Worm (Caenorhabditis elegans) whole organism, L3 larva: ENCODE results near the gene C44C10.9.

Source experiments
- aly-2 ChIP-seq: fragments of 150-350 bp; optimal IDR thresholded peaks from 2 replicates; lab custom pipeline; 2014; ENCODE audit warnings: missing biosample characterization, missing genetic modification characterization
- ceh-82 ChIP-seq: fragments of 150-350 bp; optimal IDR thresholded peaks from 2 replicates; lab custom pipeline; 2014; ENCODE audit warnings: missing biosample characterization, missing genetic modification characterization
- elt-1 ChIP-seq: fragments of 150-350 bp; optimal IDR thresholded peaks from 2 replicates; lab custom pipeline; 2014; ENCODE audit warnings: missing biosample characterization, missing genetic modification characterization
- elt-3 ChIP-seq, 3 experiments: fragments of 150-350 bp in 1 of 3; sonication (generic microtip) in 2 of 3; optimal IDR thresholded peaks; 2 replicates in 2 of 3; 4 replicates in 1 of 3; lab custom pipeline; 2014 to 2017; ENCODE audit warnings: missing biosample characterization in 3 of 3, missing genetic modification characterization in 3 of 3
- fos-1 ChIP-seq: fragments of 150-350 bp; optimal IDR thresholded peaks from 2 replicates; lab custom pipeline; 2014; ENCODE audit warnings: missing biosample characterization, missing genetic modification characterization
- lin-15B ChIP-seq: fragments of 150-350 bp; optimal IDR thresholded peaks from 2 replicates; lab custom pipeline; 2014; ENCODE audit warnings: missing biosample characterization, missing genetic modification characterization
- nhr-25 ChIP-seq: sonication (generic microtip); optimal IDR thresholded peaks from 2 replicates; lab custom pipeline; 2017; ENCODE audit warnings: missing biosample characterization, missing genetic modification characterization
- snpc-4 ChIP-seq: fragments of 150-350 bp; optimal IDR thresholded peaks from 2 replicates; lab custom pipeline; 2014; ENCODE audit warnings: missing biosample characterization, missing genetic modification characterization
- unc-62 ChIP-seq: fragments of 150-350 bp; sonication (generic microtip); optimal IDR thresholded peaks from 4 replicates; lab custom pipeline; 2014; ENCODE audit warnings: missing biosample characterization, missing genetic modification reagents, missing genetic modification characterization

ce11 chrX:11710229-11710628 lies 6.1 kb downstream of the C44C10.9 start, which contains the start of gene C44C10.11:
- TF ChIP-seq elt-1 (tag; lab: Kevin White, UChicago) (no peak), ceh-82 (tag; lab: Kevin White, UChicago) (no peak), aly-2 (tag; lab: Kevin White, UChicago) (no peak), lin-15B (tag; lab: Kevin White, UChicago) (no peak), fos-1 (tag; lab: Kevin White, UChicago) (no peak), unc-62 (GFP tag; lab: Kevin White, UChicago) (no peak), elt-3 (tag; optimal IDR thresholded peaks at IDR 0.05; lab: Kevin White, UChicago) (no peak), nhr-25 (tag; lab: Kevin White, UChicago) (peak; percentile 49), snpc-4 (tag; lab: Kevin White, UChicago) (no peak)
